Worm (Caenorhabditis elegans) whole organism, late embryonic: ENCODE measurements around the gene str-93.

ENCODE experiments used
- ceh-31 ChIP-seq: sonication (generic microtip); optimal IDR thresholded peaks from 2 replicates; lab custom pipeline; 2016; ENCODE audit warnings: missing genetic modification characterization, missing compliant biosample characterization
- che-1 ChIP-seq: sonication (generic microtip); optimal IDR thresholded peaks from 2 replicates; lab custom pipeline; 2016; ENCODE audit warnings: mild to moderate bottlenecking, missing genetic modification characterization, missing compliant biosample characterization
- elt-2 ChIP-seq: sonication (generic microtip); optimal IDR thresholded peaks from 2 replicates; lab custom pipeline; 2016; ENCODE audit warnings: missing genetic modification reagents, missing genetic modification characterization, missing compliant biosample characterization
- fkh-10 ChIP-seq: fragments of 150-350 bp; optimal IDR thresholded peaks from 2 replicates; lab custom pipeline; 2014; ENCODE audit warnings: missing biosample characterization, missing genetic modification reagents, missing genetic modification characterization
- nfya-1 ChIP-seq: sonication (generic microtip); optimal IDR thresholded peaks from 2 replicates; lab custom pipeline; 2017; ENCODE audit warnings: missing genetic modification characterization, mild to moderate bottlenecking, missing compliant biosample characterization, antibody characterized with exemption, moderate library complexity
- nhr-11 ChIP-seq: fragments of 150-350 bp; optimal IDR thresholded peaks from 2 replicates; lab custom pipeline; 2014; ENCODE audit warnings: missing biosample characterization, missing genetic modification characterization
- pax-1 ChIP-seq: fragments of 150-350 bp; optimal IDR thresholded peaks from 2 replicates; lab custom pipeline; 2014; ENCODE audit warnings: missing biosample characterization, missing genetic modification characterization
- pha-4 ChIP-seq: fragments of 150-350 bp; optimal IDR thresholded peaks from 2 replicates; lab custom pipeline; 2018; ENCODE audit warnings: missing biosample characterization, missing genetic modification reagents, missing genetic modification characterization
- unc-42 ChIP-seq: sonication (generic microtip); optimal IDR thresholded peaks from 2 replicates; lab custom pipeline; 2016; ENCODE audit warnings: missing genotype, missing genetic modification characterization, missing compliant biosample characterization

ce11 chrV:17705814-17706213, 32.6 kb upstream of the str-93 start, which contains the start of gene W06D12.6:
- no peak for TF ChIP-seq nhr-11 (tag; lab: Kevin White, UChicago)
- TF ChIP-seq che-1 (tag; lab: Kevin White, UChicago) = no peak
- no peak for TF ChIP-seq nfya-1 (tag; lab: Kevin White, UChicago)
- TF ChIP-seq ceh-31 (tag; lab: Kevin White, UChicago) = no peak
- TF ChIP-seq unc-42 (tag; lab: Kevin White, UChicago) = no peak
- no peak for TF ChIP-seq pax-1 (tag; lab: Kevin White, UChicago)
- TF ChIP-seq elt-2 (tag; lab: Kevin White, UChicago) = no peak
- no peak for TF ChIP-seq pha-4 (tag; lab: Kevin White, UChicago)
- TF ChIP-seq fkh-10 = no peak
